Worm (Caenorhabditis elegans): ENCODE results near the gene cyp-34A2.

- TF ChIP-seq nhr-77 (tag; optimal IDR thresholded peaks at IDR 0.05) (no peak), mef-2 (tag; optimal IDR thresholded peaks at IDR 0.05) (no peak), fkh-10 (GFP tag; optimal IDR thresholded peaks at IDR 0.05) (no peak), fos-1 (tag; optimal IDR thresholded peaks at IDR 0.05) (no peak)
Observed at ce11 chrV:15253529-15253928, 37.4 kb downstream of the cyp-34A2 start, which contains the start of gene srbc-75.
